Fruit fly (Drosophila melanogaster): ENCODE data around the gene CG13310.

dm6 chr3L:8842359-8842758, 42.0 kb upstream of the CG13310 start:
- TF ChIP-seq sug (tag; optimal IDR thresholded peaks at IDR 0.05) (no peak), Taf1 (GFP tag; IDR thresholded peaks at IDR 0.05) (no peak), chn (GFP tag; optimal IDR thresholded peaks at IDR 0.05) (no peak), Atf-2 (GFP tag; optimal IDR thresholded peaks at IDR 0.05) (no peak), CG33557 (GFP tag; optimal IDR thresholded peaks at IDR 0.05) (no peak), HLH4C (GFP tag; IDR thresholded peaks at IDR 0.05; ENCODE audit: partially characterized antibody) (no peak), twi (tag; optimal IDR thresholded peaks at IDR 0.05) (no peak), CG14710 (tag; optimal IDR thresholded peaks at IDR 0.05) (no peak), esg (GFP tag; conservative IDR thresholded peaks at IDR 0.05) (no peak), CG4854 (GFP tag; optimal IDR thresholded peaks at IDR 0.05) (no peak), CG11247 (GFP tag; IDR thresholded peaks at IDR 0.05) (no peak), Dip2 (GFP tag; IDR thresholded peaks at IDR 0.05) (no peak), trem (tag; optimal IDR thresholded peaks at IDR 0.05) (no peak)

All from whole organism, embryonic.